Fruit fly (Drosophila melanogaster): ENCODE results near the gene CG1486.
A peak's percentile ranks its signal among the peaks of the same experiment; 100 is the strongest.

DNA sequence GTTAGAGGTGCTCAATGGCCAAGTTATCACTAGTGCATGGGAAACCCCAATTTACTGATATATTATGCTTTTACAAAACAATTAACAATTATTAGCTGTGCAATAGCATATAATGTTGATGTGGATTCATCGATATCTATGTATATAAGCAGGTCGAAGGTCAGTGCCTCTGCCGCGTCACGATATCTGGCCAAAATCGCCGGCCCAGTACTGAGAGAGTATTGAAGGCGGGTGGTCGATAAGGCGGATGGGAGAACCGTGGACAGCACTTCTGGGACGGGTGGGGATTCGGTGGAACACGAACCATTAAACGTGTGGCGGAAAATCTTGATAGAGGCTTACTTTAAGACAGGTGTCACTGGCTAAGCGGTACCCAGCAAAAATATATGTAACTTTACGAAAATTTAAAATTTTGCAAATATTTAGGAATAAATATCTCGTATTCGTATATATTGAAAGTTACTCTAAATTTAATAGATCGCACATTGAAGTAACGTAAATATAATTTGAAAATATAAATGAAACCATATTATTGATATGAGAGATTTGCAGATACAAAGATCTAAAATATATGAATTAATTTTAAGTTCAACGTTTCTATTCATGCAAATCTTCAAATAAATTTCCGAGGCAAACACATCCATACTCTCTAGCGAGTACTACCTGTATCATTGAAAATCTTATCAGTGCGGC is 1.4 kb upstream of the CG1486 start:
- TF ChIP-seq ss (GFP tag; optimal IDR thresholded peaks at IDR 0.05) (peak in 1 of 2 experiments; percentile 39), CG3032 (tag; optimal IDR thresholded peaks at IDR 0.05) (peak; percentile 48), Sox15 (GFP tag; optimal IDR thresholded peaks at IDR 0.05) (no peak), CG6854 (GFP tag; optimal IDR thresholded peaks at IDR 0.05) (no peak), CG16779 (tag; optimal IDR thresholded peaks at IDR 0.05) (no peak), CG4318 (GFP tag; optimal IDR thresholded peaks at IDR 0.05) (no peak), CG8632 (GFP tag; optimal IDR thresholded peaks at IDR 0.05) (no peak), CG3919 (GFP tag; optimal IDR thresholded peaks at IDR 0.05) (peak; percentile 26), Gug (GFP tag; IDR thresholded peaks at IDR 0.05) (no peak)

All from whole organism, prepupa.